Worm (Caenorhabditis elegans) whole organism, late embryonic: Measurements from ENCODE around the gene C44F1.1.

Source experiments
- C08G9.2 ChIP-seq: sonication (generic microtip); optimal IDR thresholded peaks from 2 replicates; lab custom pipeline; 2016; ENCODE audit warnings: mild to moderate bottlenecking, missing genetic modification characterization, moderate library complexity, missing compliant biosample characterization
- F13H6.1 ChIP-seq: sonication (generic microtip); optimal IDR thresholded peaks from 2 replicates; lab custom pipeline; 2016; ENCODE audit warnings: missing genetic modification characterization, missing compliant biosample characterization
- ama-1 ChIP-seq: fragments of 150-350 bp; optimal IDR thresholded peaks from 2 replicates; lab custom pipeline; 2014
- ceh-18 ChIP-seq: sonication (generic microtip); optimal IDR thresholded peaks from 2 replicates; lab custom pipeline; 2016; ENCODE audit warnings: missing genetic modification characterization, missing compliant biosample characterization
- ceh-45 ChIP-seq: fragments of 200-800 bp; sonication (Bioruptor generic); IDR thresholded peaks from 2 replicates; pipeline ENCODE4 v1.3.6; 2022; ENCODE audit warnings: missing genetic modification reagents, missing genetic modification characterization, missing compliant biosample characterization
- elt-2 ChIP-seq: sonication (generic microtip); optimal IDR thresholded peaks from 2 replicates; lab custom pipeline; 2016; ENCODE audit warnings: missing genetic modification reagents, missing genetic modification characterization, missing compliant biosample characterization
- fkh-10 ChIP-seq: fragments of 150-350 bp; optimal IDR thresholded peaks from 2 replicates; lab custom pipeline; 2014; ENCODE audit warnings: missing biosample characterization, missing genetic modification reagents, missing genetic modification characterization
- gmeb-2 ChIP-seq: sonication (generic microtip); optimal IDR thresholded peaks from 2 replicates; lab custom pipeline; 2016; ENCODE audit warnings: missing genetic modification characterization, inconsistent platforms, missing compliant biosample characterization
- hlh-13 ChIP-seq: fragments of 200-800 bp; sonication (Bioruptor generic); optimal IDR thresholded peaks from 2 replicates; lab custom pipeline; 2018; ENCODE audit warnings: mild to moderate bottlenecking, missing genetic modification characterization, missing compliant biosample characterization
- nhr-11 ChIP-seq: fragments of 150-350 bp; optimal IDR thresholded peaks from 2 replicates; lab custom pipeline; 2014; ENCODE audit warnings: missing biosample characterization, missing genetic modification characterization
- pqm-1 ChIP-seq: sonication (generic microtip); optimal IDR thresholded peaks from 2 replicates; lab custom pipeline; 2016; ENCODE audit warnings: missing genetic modification characterization, missing compliant biosample characterization
- ref-2 ChIP-seq: sonication (generic microtip); optimal IDR thresholded peaks from 2 replicates; lab custom pipeline; 2016; ENCODE audit warnings: missing genetic modification characterization, missing compliant biosample characterization
- unc-3 ChIP-seq, 2 experiments: fragments of 200-800 bp in 1 of 2; sonication (Bioruptor generic) in 1 of 2; sonication (generic microtip) in 1 of 2; conservative IDR thresholded peaks in 1 of 2; optimal IDR thresholded peaks in 1 of 2; 2 replicates each; pipeline versions ENCODE4 v1.3.6 to Lab custom; 2016 to 2022; ENCODE audit warnings: missing compliant biosample characterization in 2 of 2, missing genetic modification characterization in 2 of 2, missing genetic modification reagents in 1 of 2
- unc-42 ChIP-seq: sonication (generic microtip); optimal IDR thresholded peaks from 2 replicates; lab custom pipeline; 2016; ENCODE audit warnings: missing genotype, missing genetic modification characterization, missing compliant biosample characterization

DNA sequence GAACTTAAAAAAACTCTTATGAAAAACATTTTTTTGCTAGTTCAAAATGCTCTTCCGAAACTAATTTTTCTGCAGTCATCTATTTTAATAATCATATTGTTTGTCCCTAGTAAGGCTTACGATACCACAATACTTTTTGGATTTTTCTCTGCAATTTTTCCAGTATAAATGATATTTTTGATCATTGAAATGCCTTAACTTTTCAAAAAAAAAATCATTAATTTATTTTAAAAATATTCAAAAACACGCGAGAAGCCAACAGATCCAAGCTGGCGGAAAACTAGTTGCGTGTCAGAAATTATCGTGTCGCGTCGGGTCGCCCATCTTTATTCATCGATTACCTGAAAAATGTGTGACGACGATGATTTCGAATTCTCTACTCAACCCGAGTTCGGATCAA, 2.8 kb upstream of the C44F1.1 start, which contains the start of gene gmeb-3:
- TF ChIP-seq ceh-18 (no peak), C08G9.2 (no peak), ref-2 (tag; lab: Kevin White, UChicago) (no peak), ama-1 (no peak), ceh-45 (GFP tag; lab: Robert Waterston, UW) (no peak), unc-3 (GFP tag; conservative IDR thresholded peaks at IDR 0.05; lab: Robert Waterston, UW) (no peak), unc-3 (tag; optimal IDR thresholded peaks at IDR 0.05; lab: Kevin White, UChicago) (no peak), gmeb-2 (tag; lab: Kevin White, UChicago) (no peak), pqm-1 (no peak), unc-42 (tag; lab: Kevin White, UChicago) (no peak), F13H6.1 (tag; lab: Kevin White, UChicago) (no peak), hlh-13 (no peak), elt-2 (tag; lab: Kevin White, UChicago) (no peak), fkh-10 (GFP tag; lab: Kevin White, UChicago) (no peak), nhr-11 (no peak)
